Worm (Caenorhabditis elegans) whole organism, midembryonic: Measurements from ENCODE around the gene lec-4.

Experiments used
- cog-1 ChIP-seq: sonication (generic microtip); optimal IDR thresholded peaks from 2 replicates; lab custom pipeline; 2016; ENCODE audit warnings: missing genetic modification characterization, missing compliant biosample characterization
- flt-1 ChIP-seq: fragments of 200-800 bp; sonication (Bioruptor generic); IDR thresholded peaks from 2 replicates; pipeline ENCODE4 v1.3.6; 2022; ENCODE audit warnings: missing genetic modification characterization, missing compliant biosample characterization
- klf-2 ChIP-seq: fragments of 200-800 bp; sonication (Bioruptor generic); conservative IDR thresholded peaks from 2 replicates; pipeline ENCODE4 v1.3.6; 2022; ENCODE audit warnings: missing genetic modification reagents, missing genetic modification characterization, missing compliant biosample characterization
- tab-1 ChIP-seq: fragments of 200-800 bp; sonication (Bioruptor generic); IDR thresholded peaks from 2 replicates; pipeline ENCODE4 v1.3.6; 2022; ENCODE audit warnings: missing genetic modification characterization, missing compliant biosample characterization

DNA sequence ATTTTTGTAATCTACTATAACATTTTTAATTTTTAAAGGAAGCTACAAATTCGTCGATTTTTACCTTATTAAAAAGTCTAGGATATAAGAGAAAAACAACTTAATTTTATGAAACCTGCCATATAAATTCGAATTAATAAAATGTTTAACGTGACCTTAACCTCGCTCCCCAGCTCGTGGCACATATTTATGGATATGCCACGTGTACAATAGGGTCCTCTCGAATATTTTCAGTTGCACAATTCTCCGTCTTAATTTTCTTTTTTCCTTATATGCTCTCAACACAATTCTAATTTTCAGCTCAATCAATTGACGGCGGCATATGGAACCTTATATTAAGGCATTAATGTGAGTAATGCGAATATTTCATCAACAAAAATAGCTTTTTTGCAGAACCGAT is 36.8 kb downstream of the lec-4 start, which contains the start of gene F34D10.4:
- TF ChIP-seq klf-2 (GFP tag; lab: Robert Waterston, UW) (no peak), flt-1 (GFP tag; lab: Robert Waterston, UW) (no peak), tab-1 (no peak), cog-1 (tag; lab: Kevin White, UChicago) (no peak)
